Fruit fly (Drosophila melanogaster): ENCODE results near the gene Cpr73D.
A peak's percentile ranks its signal among the peaks of the same experiment; 100 is the strongest.

The Cpr73D gene

dm6 chr3L:16989169-16989568 lies 31.7 kb upstream of the Cpr73D start:
- TF ChIP-seq usp (GFP tag; optimal IDR thresholded peaks at IDR 0.05) (no peak), EcR (GFP tag; optimal IDR thresholded peaks at IDR 0.05) (no peak), pan (optimal IDR thresholded peaks at IDR 0.05) (no peak), Dll (optimal IDR thresholded peaks at IDR 0.05) (no peak), psq (optimal IDR thresholded peaks at IDR 0.05) (no peak), CG8478 (optimal IDR thresholded peaks at IDR 0.05) (no peak)

dm6 chr3L:16988526-16988925 lies 31.0 kb upstream of the Cpr73D start:
- no peak for TF ChIP-seq pan (optimal IDR thresholded peaks at IDR 0.05)
- TF ChIP-seq EcR (GFP tag; optimal IDR thresholded peaks at IDR 0.05) = no peak
- TF ChIP-seq psq (optimal IDR thresholded peaks at IDR 0.05) = no peak
- no peak for TF ChIP-seq Dll (optimal IDR thresholded peaks at IDR 0.05)
- no peak for TF ChIP-seq usp (GFP tag; optimal IDR thresholded peaks at IDR 0.05)
- TF ChIP-seq CG8478 (optimal IDR thresholded peaks at IDR 0.05) = no peak

dm6 chr3L:16987347-16987746 lies 29.9 kb upstream of the Cpr73D start:
- TF ChIP-seq CG8478 (optimal IDR thresholded peaks at IDR 0.05) = no peak
- TF ChIP-seq EcR (GFP tag; optimal IDR thresholded peaks at IDR 0.05) = no peak
- TF ChIP-seq pan (optimal IDR thresholded peaks at IDR 0.05) = no peak
- TF ChIP-seq Dll (optimal IDR thresholded peaks at IDR 0.05) = no peak
- no peak for TF ChIP-seq psq (optimal IDR thresholded peaks at IDR 0.05)
- no peak for TF ChIP-seq usp (GFP tag; optimal IDR thresholded peaks at IDR 0.05)

DNA sequence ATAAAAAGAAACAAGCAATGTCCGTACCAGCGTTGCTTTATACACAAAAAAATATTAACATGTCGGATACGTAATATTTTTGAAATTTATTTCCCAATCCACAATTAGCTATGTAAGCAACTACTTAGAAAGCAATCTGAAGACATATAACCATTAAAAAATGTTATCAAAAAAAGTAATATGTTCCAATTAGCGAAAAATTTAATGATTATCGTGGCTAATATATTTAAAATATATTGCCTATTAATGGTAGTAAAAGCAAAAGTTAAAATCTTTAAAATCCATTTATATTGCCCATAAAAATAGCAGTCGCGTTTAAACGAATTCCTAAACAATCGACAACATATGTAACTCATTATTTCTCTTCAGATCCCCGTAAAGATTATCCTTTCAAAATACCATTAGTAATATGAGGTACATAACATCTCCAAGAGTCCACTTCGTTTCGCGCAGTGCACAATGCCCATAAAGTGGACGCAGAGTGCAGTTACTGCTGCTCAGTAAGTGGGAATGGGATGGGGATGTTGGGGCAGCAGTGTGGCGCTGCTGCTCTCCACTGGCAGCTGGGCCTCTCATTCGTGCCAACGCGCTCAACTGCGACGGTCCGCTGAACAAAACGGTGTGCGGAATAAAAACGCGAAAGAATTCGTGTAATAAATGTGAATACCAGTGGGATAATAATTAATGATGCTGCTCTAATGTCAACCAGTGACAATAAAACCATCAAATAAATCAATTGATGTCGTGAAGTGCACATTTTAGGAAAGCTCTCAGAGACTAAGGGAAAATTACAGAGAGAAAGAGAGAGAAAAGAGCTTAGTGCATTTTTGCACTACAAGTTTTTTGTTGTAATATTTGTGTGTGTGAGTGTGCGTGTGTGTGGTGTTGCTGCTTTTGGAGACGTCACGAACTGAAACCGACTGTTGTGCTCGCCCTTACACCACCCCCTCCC lies 28.8 kb upstream of the Cpr73D start:
- TF ChIP-seq pan (optimal IDR thresholded peaks at IDR 0.05) (no peak), Dll (optimal IDR thresholded peaks at IDR 0.05) (peak; percentile 21), usp (GFP tag; optimal IDR thresholded peaks at IDR 0.05) (no peak), CG8478 (optimal IDR thresholded peaks at IDR 0.05) (no peak)

- peak; percentile 39 for TF ChIP-seq CG8478 (optimal IDR thresholded peaks at IDR 0.05)
- TF ChIP-seq psq (optimal IDR thresholded peaks at IDR 0.05) = no peak
Measured at dm6 chr3L:16985578-16985977, 28.1 kb upstream of the Cpr73D start.

- TF ChIP-seq Dll (optimal IDR thresholded peaks at IDR 0.05) (no peak), usp (GFP tag; optimal IDR thresholded peaks at IDR 0.05) (no peak), pan (optimal IDR thresholded peaks at IDR 0.05) (no peak), psq (optimal IDR thresholded peaks at IDR 0.05) (no peak), EcR (GFP tag; optimal IDR thresholded peaks at IDR 0.05) (no peak)
Measured at dm6 chr3L:16984813-16985387, 27.4 kb upstream of the Cpr73D start.

- TF ChIP-seq pan (optimal IDR thresholded peaks at IDR 0.05) (no peak), Dll (optimal IDR thresholded peaks at IDR 0.05) (no peak), EcR (GFP tag; optimal IDR thresholded peaks at IDR 0.05) (no peak), usp (GFP tag; optimal IDR thresholded peaks at IDR 0.05) (no peak)
Measured at dm6 chr3L:16984042-16984441, 26.6 kb upstream of the Cpr73D start.

DNA sequence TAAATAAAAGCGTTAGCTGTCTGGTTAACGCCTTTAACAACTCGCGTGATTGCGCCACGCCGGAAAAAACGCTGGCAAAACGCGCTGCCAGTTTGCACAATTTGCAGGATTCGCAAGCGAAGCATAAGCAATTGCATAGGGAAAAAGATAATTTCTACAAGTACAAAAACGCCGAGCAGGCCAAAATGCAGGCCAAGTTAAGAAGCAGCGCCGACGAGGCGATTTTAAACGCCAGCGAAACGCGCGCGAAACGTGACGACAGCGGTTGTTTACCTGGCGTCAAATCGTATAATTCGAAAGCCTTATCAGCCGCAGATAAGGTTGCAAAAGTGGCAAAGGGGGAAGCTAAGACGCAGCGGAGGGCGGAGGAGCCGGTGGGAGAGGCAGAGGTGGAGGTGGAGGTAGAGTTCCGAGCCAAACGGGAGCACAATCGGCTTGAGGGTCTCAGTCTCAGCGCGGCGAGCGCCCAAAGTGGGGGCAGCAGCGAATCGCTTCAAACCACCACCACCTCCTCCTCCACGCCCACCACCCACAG lies 23.7 kb upstream of the Cpr73D start:
- TF ChIP-seq pan (optimal IDR thresholded peaks at IDR 0.05) (no peak), usp (GFP tag; optimal IDR thresholded peaks at IDR 0.05) (no peak), psq (optimal IDR thresholded peaks at IDR 0.05) (no peak), EcR (GFP tag; optimal IDR thresholded peaks at IDR 0.05) (no peak), CG8478 (optimal IDR thresholded peaks at IDR 0.05) (no peak), Dll (optimal IDR thresholded peaks at IDR 0.05) (no peak)

DNA sequence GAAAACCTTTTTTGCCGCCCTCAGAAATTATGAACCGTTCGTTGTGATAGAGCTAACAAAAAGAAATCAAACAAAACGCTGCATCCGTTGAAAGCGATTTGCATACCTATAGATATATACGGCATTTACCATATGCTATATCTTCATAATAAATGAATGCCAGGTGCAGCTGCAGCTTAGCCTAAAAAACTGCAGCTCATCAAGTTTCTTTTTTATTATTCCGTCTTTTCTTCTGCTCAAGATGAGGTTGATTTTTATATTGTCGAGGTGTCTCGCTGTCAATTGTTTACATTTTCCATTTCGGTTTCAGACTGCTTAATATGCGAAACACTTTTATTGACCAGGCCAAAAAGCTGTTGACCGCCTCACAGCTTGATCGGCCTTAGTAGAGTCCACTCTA lies 20.9 kb upstream of the Cpr73D start:
- TF ChIP-seq pan (optimal IDR thresholded peaks at IDR 0.05) (no peak), EcR (GFP tag; optimal IDR thresholded peaks at IDR 0.05) (no peak), psq (optimal IDR thresholded peaks at IDR 0.05) (no peak), CG8478 (optimal IDR thresholded peaks at IDR 0.05) (no peak), Dll (optimal IDR thresholded peaks at IDR 0.05) (no peak), usp (GFP tag; optimal IDR thresholded peaks at IDR 0.05) (no peak)

DNA sequence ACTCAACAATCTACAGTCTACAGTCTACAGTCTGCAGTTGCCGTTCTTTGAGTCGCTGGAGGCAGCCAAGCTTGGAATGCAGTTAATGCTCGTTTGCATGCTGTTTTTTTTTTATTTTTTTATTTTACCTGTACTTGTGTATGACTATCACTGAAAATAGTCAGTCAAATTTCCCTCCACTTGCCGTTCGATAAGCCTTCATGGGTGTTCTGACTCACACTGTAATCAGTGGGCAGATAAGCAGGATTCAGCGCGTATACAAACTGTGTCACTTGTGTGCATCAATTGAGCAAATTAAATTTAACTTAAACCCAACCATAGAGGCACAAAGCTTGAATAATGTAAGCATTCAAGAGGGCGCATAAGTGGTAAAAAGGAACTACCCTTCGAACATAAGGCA lies 19.8 kb upstream of the Cpr73D start:
- TF ChIP-seq EcR (GFP tag; optimal IDR thresholded peaks at IDR 0.05) (no peak), usp (GFP tag; optimal IDR thresholded peaks at IDR 0.05) (no peak), psq (optimal IDR thresholded peaks at IDR 0.05) (no peak), CG8478 (optimal IDR thresholded peaks at IDR 0.05) (no peak), pan (optimal IDR thresholded peaks at IDR 0.05) (no peak), Dll (optimal IDR thresholded peaks at IDR 0.05) (no peak)

DNA sequence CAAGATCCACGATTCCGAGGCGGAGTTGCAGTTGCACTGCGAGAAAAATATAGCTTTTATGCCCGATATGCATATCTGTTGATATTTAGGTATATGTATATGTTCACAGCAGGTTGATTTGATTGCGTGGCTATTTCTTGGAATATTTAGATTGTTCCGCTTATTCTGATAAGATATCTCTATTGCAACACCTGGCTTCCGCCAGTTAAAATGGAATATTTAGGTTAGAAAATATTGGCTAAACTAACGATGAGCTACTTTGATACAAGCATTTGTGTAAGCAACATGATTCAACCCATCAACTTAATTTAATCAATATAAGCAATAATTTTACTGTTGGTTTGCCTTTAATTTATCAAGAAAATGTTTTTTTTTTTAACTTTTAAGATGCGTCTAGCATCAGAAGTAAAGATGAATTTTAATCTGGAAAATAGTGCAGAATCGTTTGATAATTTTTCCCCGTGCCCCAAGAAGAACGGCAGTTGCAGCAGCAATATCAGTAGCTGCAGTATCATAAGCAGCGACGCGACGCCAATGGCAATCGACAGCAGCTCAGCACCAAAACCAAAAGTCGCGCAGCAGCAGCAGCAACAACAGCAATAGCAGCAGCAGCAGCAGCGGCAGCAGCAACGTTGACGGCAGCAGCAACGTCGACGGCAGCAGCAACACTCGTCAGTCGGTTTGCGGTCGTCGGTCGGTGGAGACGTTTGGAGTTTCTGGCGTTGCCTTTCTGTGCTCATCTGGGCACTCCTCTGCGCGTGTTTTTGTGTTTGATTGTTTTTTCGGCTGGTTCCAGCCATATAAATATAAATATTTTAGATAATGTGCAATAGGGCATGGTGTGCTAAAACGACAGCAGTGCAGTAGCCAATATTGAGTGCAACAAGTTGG lies 18.4 kb upstream of the Cpr73D start:
- no peak for TF ChIP-seq pan (optimal IDR thresholded peaks at IDR 0.05)
- TF ChIP-seq usp (GFP tag; optimal IDR thresholded peaks at IDR 0.05) = no peak
- TF ChIP-seq CG8478 (optimal IDR thresholded peaks at IDR 0.05) = no peak
- TF ChIP-seq Dll (optimal IDR thresholded peaks at IDR 0.05) = no peak
- no peak for TF ChIP-seq EcR (GFP tag; optimal IDR thresholded peaks at IDR 0.05)
- TF ChIP-seq psq (optimal IDR thresholded peaks at IDR 0.05) = no peak

Measured in whole organism.